Fruit fly (Drosophila melanogaster): ENCODE results near the gene NHP2.
A peak's percentile ranks its signal among the peaks of the same experiment; 100 is the strongest.

Gene NHP2

dm6 chr3L:14756724-14757463, 45.1 kb downstream of the NHP2 start (continued):
- TF ChIP-seq C15 (GFP tag; IDR thresholded peaks at IDR 0.05) (peak; percentile 88), CG8765 (GFP tag; IDR thresholded peaks at IDR 0.05) (peak; percentile 84), Nf-YC (tag; optimal IDR thresholded peaks at IDR 0.05) (peak; percentile 57), fd3F (GFP tag; optimal IDR thresholded peaks at IDR 0.05) (peak; percentile 83), Six4 (GFP tag; optimal IDR thresholded peaks at IDR 0.05) (peak; percentile 75), pho (GFP tag; optimal IDR thresholded peaks at IDR 0.05) (peak; percentile 95), HLH54F (GFP tag; optimal IDR thresholded peaks at IDR 0.05) (peak; percentile 91), CG18476 (GFP tag; optimal IDR thresholded peaks at IDR 0.05) (peak; percentile 85), Gsc (GFP tag; IDR thresholded peaks at IDR 0.05) (no peak; the same call in 1 of the 2 replicates), gcm2 (GFP tag; optimal IDR thresholded peaks at IDR 0.05) (peak; percentile 74), CG42726 (GFP tag; IDR thresholded peaks at IDR 0.05; ENCODE audit: partially characterized antibody) (no peak), CG4707 (GFP tag; optimal IDR thresholded peaks at IDR 0.05) (peak; percentile 53), jing (GFP tag; optimal IDR thresholded peaks at IDR 0.05) (peak; percentile 63), Sox100B (GFP tag; optimal IDR thresholded peaks at IDR 0.05) (peak; percentile 74), CG11456 (GFP tag; IDR thresholded peaks at IDR 0.05) (peak; percentile 95), MBD-R2 (GFP tag; IDR thresholded peaks at IDR 0.05) (peak; percentile 76), bowl (GFP tag; IDR thresholded peaks at IDR 0.05) (peak; percentile 57), CG12299 (tag; optimal IDR thresholded peaks at IDR 0.05) (peak; percentile 71), slbo (GFP tag; IDR thresholded peaks at IDR 0.05) (peak; percentile 96), CG16815 (GFP tag; optimal IDR thresholded peaks at IDR 0.05) (peak; percentile 83), maf-S (GFP tag; optimal IDR thresholded peaks at IDR 0.05) (peak; percentile 88), CG14667 (GFP tag; IDR thresholded peaks at IDR 0.05) (peak; percentile 78), pum (GFP tag; optimal IDR thresholded peaks at IDR 0.05) (peak; percentile 89), chif (GFP tag; optimal IDR thresholded peaks at IDR 0.05) (peak; percentile 83 to 84), abd-A (tag; optimal IDR thresholded peaks at IDR 0.05) (no peak), klu (GFP tag; IDR thresholded peaks at IDR 0.05) (peak; percentile 84), Fer1 (GFP tag; optimal IDR thresholded peaks at IDR 0.05) (peak; percentile 90), CG8478 (optimal IDR thresholded peaks at IDR 0.05) (peak; percentile 35), ranshi (GFP tag; IDR thresholded peaks at IDR 0.05) (peak; percentile 88), Doc3 (GFP tag; IDR thresholded peaks at IDR 0.05; ENCODE audit: partially characterized antibody) (no peak), cg (GFP tag; optimal IDR thresholded peaks at IDR 0.05) (peak; percentile 6), CG32532 (GFP tag; IDR thresholded peaks at IDR 0.05) (peak; percentile 96), zen2 (GFP tag; IDR thresholded peaks at IDR 0.05; ENCODE audit: partially characterized antibody) (peak; percentile 41), fd96Cb (tag; optimal IDR thresholded peaks at IDR 0.05) (peak; percentile 81), p53 (GFP tag; optimal IDR thresholded peaks at IDR 0.05) (peak; percentile 82), nmo (GFP tag; optimal IDR thresholded peaks at IDR 0.05) (peak; percentile 85), kah (GFP tag; optimal IDR thresholded peaks at IDR 0.05) (peak; percentile 39), Opbp (GFP tag; IDR thresholded peaks at IDR 0.05; ENCODE audit: partially characterized antibody) (0 out of 3 replicates have a peak, but pooled peaks have one; percentile 33), NK7.1 (GFP tag; optimal IDR thresholded peaks at IDR 0.05) (peak; percentile 84), disco-r (GFP tag; optimal IDR thresholded peaks at IDR 0.05) (peak; percentile 76), Rfx (GFP tag; IDR thresholded peaks at IDR 0.05) (peak; percentile 96), eve (GFP tag; optimal IDR thresholded peaks at IDR 0.05) (no peak), dmrt99B (tag; optimal IDR thresholded peaks at IDR 0.05) (peak; percentile 90), CG7357 (GFP tag; IDR thresholded peaks at IDR 0.05) (peak; percentile 81), HLHmδ (GFP tag; optimal IDR thresholded peaks at IDR 0.05) (peak; percentile 52), aop (GFP tag; IDR thresholded peaks at IDR 0.05) (peak; percentile 66; the same call in 1 of the 2 replicates), CG4328 (GFP tag; optimal IDR thresholded peaks at IDR 0.05) (peak; percentile 73), vvl (GFP tag; IDR thresholded peaks at IDR 0.05) (peak; percentile 95), CG9437 (GFP tag; optimal IDR thresholded peaks at IDR 0.05) (peak; percentile 66), CG2875 (GFP tag; optimal IDR thresholded peaks at IDR 0.05) (peak; percentile 75)

Measured in whole organism, embryonic.